Fruit fly (Drosophila melanogaster) whole organism: ENCODE data around the gene PGS1.

Source experiments
- CG8478 ChIP-seq: fragments of >200 bp; optimal IDR thresholded peaks from 2 replicates; lab custom pipeline; 2018; ENCODE audit warnings: inconsistent platforms
- Dll ChIP-seq: fragments of >200 bp; optimal IDR thresholded peaks from 2 replicates; lab custom pipeline; 2017
- EcR ChIP-seq, 2 experiments: fragments of >200 bp; optimal IDR thresholded peaks; 2 replicates each; lab custom pipeline; 2017; ENCODE audit warnings: missing biosample characterization in 2 of 2, missing genetic modification characterization in 2 of 2, missing genetic modification reagents in 2 of 2
- pan ChIP-seq: fragments of >200 bp; optimal IDR thresholded peaks from 2 replicates; lab custom pipeline; 2017
- psq ChIP-seq: fragments of >200 bp; optimal IDR thresholded peaks from 2 replicates; lab custom pipeline; 2017
- usp ChIP-seq: fragments of >200 bp; optimal IDR thresholded peaks from 2 replicates; lab custom pipeline; 2017; ENCODE audit warnings: missing biosample characterization, missing genetic modification characterization, mixed read lengths

Gene PGS1

dm6 chr3R:18745961-18746468 lies at the start of gene PGS1, which contains the start of gene gwl:
TSS of gene PGS1 (minus strand) at chr3R:18746041.
TSS of gene gwl (plus strand) at chr3R:18746370.
- no peak for TF ChIP-seq pan (lab: Kevin White, UChicago)
- no peak for TF ChIP-seq CG8478 (lab: Kevin White, UChicago)
- no peak for TF ChIP-seq Dll (lab: Kevin White, UChicago)
- TF ChIP-seq EcR (GFP tag; optimal IDR thresholded peaks at IDR 0.05; lab: Kevin White, UChicago) = no peak
- no peak for TF ChIP-seq psq (lab: Kevin White, UChicago)
- no peak for TF ChIP-seq usp (GFP tag; lab: Kevin White, UChicago)

dm6 chr3R:18795000-18795810 lies 49.4 kb upstream of the PGS1 start, which contains the start of gene CG7720:
TSS of gene CG7720 (minus strand) at chr3R:18795169.
- TF ChIP-seq psq (lab: Kevin White, UChicago) (no peak), pan (lab: Kevin White, UChicago) (peak; percentile 95)

dm6 chr3R:18794051-18794450 lies 48.2 kb upstream of the PGS1 start:
- no peak for TF ChIP-seq CG8478 (lab: Kevin White, UChicago)
- TF ChIP-seq EcR (GFP tag; optimal IDR thresholded peaks at IDR 0.05; lab: Kevin White, UChicago) = no peak
- TF ChIP-seq psq (lab: Kevin White, UChicago) = no peak
- TF ChIP-seq usp (GFP tag; lab: Kevin White, UChicago) = no peak
- no peak for TF ChIP-seq Dll (lab: Kevin White, UChicago)

dm6 chr3R:18790619-18791018 lies 44.8 kb upstream of the PGS1 start:
- TF ChIP-seq EcR (GFP tag; optimal IDR thresholded peaks at IDR 0.05; lab: Kevin White, UChicago) (no peak), CG8478 (lab: Kevin White, UChicago) (no peak), Dll (lab: Kevin White, UChicago) (no peak), usp (GFP tag; lab: Kevin White, UChicago) (no peak), psq (lab: Kevin White, UChicago) (no peak), pan (lab: Kevin White, UChicago) (no peak)

- TF ChIP-seq psq (lab: Kevin White, UChicago) (no peak), pan (lab: Kevin White, UChicago) (no peak), CG8478 (lab: Kevin White, UChicago) (no peak), Dll (lab: Kevin White, UChicago) (no peak), usp (GFP tag; lab: Kevin White, UChicago) (no peak), EcR (GFP tag; optimal IDR thresholded peaks at IDR 0.05; lab: Kevin White, UChicago) (peak in 1 of 2 experiments; percentile 65)
Measured at dm6 chr3R:18788365-18789147, 42.7 kb upstream of the PGS1 start.

dm6 chr3R:18787237-18787636 lies 41.4 kb upstream of the PGS1 start:
- TF ChIP-seq Dll (lab: Kevin White, UChicago) = no peak
- no peak for TF ChIP-seq usp (GFP tag; lab: Kevin White, UChicago)
- no peak for TF ChIP-seq psq (lab: Kevin White, UChicago)
- TF ChIP-seq EcR (GFP tag; optimal IDR thresholded peaks at IDR 0.05; lab: Kevin White, UChicago) = no peak
- no peak for TF ChIP-seq CG8478 (lab: Kevin White, UChicago)
- TF ChIP-seq pan (lab: Kevin White, UChicago) = no peak

- TF ChIP-seq EcR (GFP tag; optimal IDR thresholded peaks at IDR 0.05; lab: Kevin White, UChicago) (no peak), CG8478 (lab: Kevin White, UChicago) (no peak), usp (GFP tag; lab: Kevin White, UChicago) (no peak), pan (lab: Kevin White, UChicago) (no peak), Dll (lab: Kevin White, UChicago) (no peak), psq (lab: Kevin White, UChicago) (no peak)
Measured at dm6 chr3R:18785741-18786140, 39.9 kb upstream of the PGS1 start.

- TF ChIP-seq usp (GFP tag; lab: Kevin White, UChicago) (no peak), Dll (lab: Kevin White, UChicago) (no peak), psq (lab: Kevin White, UChicago) (no peak), pan (lab: Kevin White, UChicago) (no peak), EcR (GFP tag; optimal IDR thresholded peaks at IDR 0.05; lab: Kevin White, UChicago) (no peak), CG8478 (lab: Kevin White, UChicago) (no peak)
Measured at dm6 chr3R:18783191-18783590, 37.4 kb upstream of the PGS1 start.

dm6 chr3R:18758548-18759257 lies 12.9 kb upstream of the PGS1 start, which contains the start of gene Epg5:
TSS of gene Epg5 (minus strand) at chr3R:18758873.
- TF ChIP-seq EcR (GFP tag; optimal IDR thresholded peaks at IDR 0.05; lab: Kevin White, UChicago) = no peak
- no peak for TF ChIP-seq usp (GFP tag; lab: Kevin White, UChicago)
- no peak for TF ChIP-seq Dll (lab: Kevin White, UChicago)
- no peak for TF ChIP-seq CG8478 (lab: Kevin White, UChicago)
- TF ChIP-seq psq (lab: Kevin White, UChicago) = no peak
- no peak for TF ChIP-seq pan (lab: Kevin White, UChicago)

dm6 chr3R:18749786-18750185 lies 3.9 kb upstream of the PGS1 start:
- TF ChIP-seq usp (GFP tag; lab: Kevin White, UChicago) (no peak), pan (lab: Kevin White, UChicago) (no peak), psq (lab: Kevin White, UChicago) (no peak), EcR (GFP tag; optimal IDR thresholded peaks at IDR 0.05; lab: Kevin White, UChicago) (no peak), Dll (lab: Kevin White, UChicago) (no peak), CG8478 (lab: Kevin White, UChicago) (no peak)
